Fruit fly (Drosophila melanogaster) whole organism, pupa: Measurements from ENCODE around the gene CG42751.

Source experiments
- CG10348 ChIP-seq: fragments of 200-800 bp; sonication (Bioruptor generic); IDR thresholded peaks from 2 replicates; pipeline ENCODE4 v1.3.6; 2022; ENCODE audit warnings: missing biosample characterization, missing genetic modification characterization
- CG12605 ChIP-seq: fragments of 200-800 bp; sonication (Bioruptor generic); IDR thresholded peaks from 2 replicates; pipeline ENCODE4 v1.3.6; 2022; ENCODE audit warnings: missing biosample characterization, missing genetic modification characterization
- CG13204 ChIP-seq: fragments of 200-800 bp; sonication (Bioruptor generic); optimal IDR thresholded peaks from 2 replicates; lab custom pipeline; 2018; ENCODE audit warnings: missing biosample characterization, mild to moderate bottlenecking, missing genetic modification characterization, moderate library complexity
- CG14655 ChIP-seq: fragments of 200-800 bp; sonication (Bioruptor generic); optimal IDR thresholded peaks from 3 replicates; lab custom pipeline; 2017; ENCODE audit warnings: mild to moderate bottlenecking, missing biosample characterization, missing genetic modification reagents, missing genetic modification characterization
- CG15710 ChIP-seq: fragments of 200-800 bp; sonication (Bioruptor generic); optimal IDR thresholded peaks from 2 replicates; lab custom pipeline; 2018; ENCODE audit warnings: missing biosample characterization, mild to moderate bottlenecking, missing genetic modification characterization, moderate library complexity
- CG17806 ChIP-seq: fragments of 200-800 bp; sonication (Bioruptor generic); optimal IDR thresholded peaks from 2 replicates; lab custom pipeline; 2018; ENCODE audit warnings: missing biosample characterization, mild to moderate bottlenecking, missing genetic modification characterization, moderate library complexity
- CG32121 ChIP-seq: fragments of 200-800 bp; sonication (Bioruptor generic); IDR thresholded peaks from 2 replicates; pipeline ENCODE4 v1.3.6; 2022; ENCODE audit warnings: missing biosample characterization, missing genetic modification characterization
- CG34367 ChIP-seq: fragments of 200-800 bp; sonication (Bioruptor generic); optimal IDR thresholded peaks from 2 replicates; lab custom pipeline; 2018; ENCODE audit warnings: missing biosample characterization, mild to moderate bottlenecking, missing genetic modification characterization
- CG4496 ChIP-seq: fragments of 200-800 bp; sonication (Bioruptor generic); IDR thresholded peaks from 3 replicates; pipeline ENCODE4 v1.3.6; 2022; ENCODE audit warnings: missing biosample characterization, missing genetic modification characterization
- CG8159 ChIP-seq: fragments of 200-800 bp; sonication (Bioruptor generic); optimal IDR thresholded peaks from 3 replicates; lab custom pipeline; 2018; ENCODE audit warnings: missing biosample characterization, mild to moderate bottlenecking, missing genetic modification characterization, moderate library complexity
- CG8301 ChIP-seq: fragments of 200-800 bp; sonication (Bioruptor generic); optimal IDR thresholded peaks from 2 replicates; lab custom pipeline; 2018; ENCODE audit warnings: missing biosample characterization, mild to moderate bottlenecking, missing genetic modification characterization
- CG9948 ChIP-seq: fragments of 200-800 bp; sonication (Bioruptor generic); optimal IDR thresholded peaks from 2 replicates; lab custom pipeline; 2018; ENCODE audit warnings: missing biosample characterization, mild to moderate bottlenecking, missing genetic modification characterization, moderate library complexity
- D1 ChIP-seq: fragments of 200-800 bp; sonication (Bioruptor generic); optimal IDR thresholded peaks from 2 replicates; lab custom pipeline; 2018; ENCODE audit warnings: missing biosample characterization, mild to moderate bottlenecking, missing genetic modification characterization, moderate library complexity
- EcR ChIP-seq: fragments of 200-800 bp; sonication (Bioruptor generic); optimal IDR thresholded peaks from 3 replicates; lab custom pipeline; 2019; ENCODE audit warnings: missing biosample characterization, missing genetic modification characterization, mild to moderate bottlenecking, moderate library complexity, missing genetic modification reagents
- Ets98B ChIP-seq: fragments of 200-800 bp; sonication (Bioruptor generic); IDR thresholded peaks from 2 replicates; pipeline ENCODE4 v1.3.6; 2022; ENCODE audit warnings: missing biosample characterization, missing genetic modification characterization
- Pif1A ChIP-seq: fragments of 200-800 bp; sonication (Bioruptor generic); optimal IDR thresholded peaks from 3 replicates; lab custom pipeline; 2016; ENCODE audit warnings: missing biosample characterization, missing genetic modification characterization
- Pif1B ChIP-seq: fragments of 200-800 bp; sonication (Bioruptor generic); optimal IDR thresholded peaks from 3 replicates; lab custom pipeline; 2016; ENCODE audit warnings: missing biosample characterization, missing genetic modification characterization
- Snoo ChIP-seq: fragments of 200-800 bp; sonication (Bioruptor generic); optimal IDR thresholded peaks from 3 replicates; lab custom pipeline; 2017; ENCODE audit warnings: missing biosample characterization, mild to moderate bottlenecking, missing genetic modification characterization, inconsistent platforms
- fd96Ca ChIP-seq: fragments of 200-800 bp; sonication (Bioruptor generic); IDR thresholded peaks from 3 replicates; pipeline ENCODE4 v1.3.6; 2022; ENCODE audit warnings: missing biosample characterization, missing genetic modification characterization
- gl ChIP-seq: fragments of 200-800 bp; sonication (Bioruptor generic); optimal IDR thresholded peaks from 2 replicates; lab custom pipeline; 2018; ENCODE audit warnings: missing biosample characterization, mild to moderate bottlenecking, missing genetic modification characterization
- rn ChIP-seq: fragments of 200-800 bp; sonication (Bioruptor generic); IDR thresholded peaks from 2 replicates; pipeline ENCODE4 v1.3.6; 2022; ENCODE audit warnings: missing biosample characterization, missing genetic modification characterization

Gene CG42751

dm6 chr2L:11807697-11808226 is 45.5 kb upstream of the CG42751 start:
- TF ChIP-seq EcR (GFP tag; lab: Kevin White, UChicago): peak; percentile 71
- no peak for TF ChIP-seq Pif1A
- peak; percentile 12 for TF ChIP-seq CG14655 (GFP tag; lab: Kevin White, UChicago)
- TF ChIP-seq CG32121 (GFP tag; lab: Robert Waterston, UW): peak; percentile 70
- peak; percentile 51; the same call in 1 of the 3 replicates for TF ChIP-seq CG4496
- peak; percentile 50 for TF ChIP-seq CG12605 (GFP tag; lab: Robert Waterston, UW)
- peak; percentile 9 for TF ChIP-seq CG17806
- peak; percentile 25 for TF ChIP-seq Ets98B
- no peak for TF ChIP-seq CG34367 (tag; lab: Kevin White, UChicago)
- TF ChIP-seq CG13204 (GFP tag; lab: Kevin White, UChicago): peak; percentile 75
- no peak for TF ChIP-seq CG8159 (tag; lab: Kevin White, UChicago)
- no peak for TF ChIP-seq CG8301
- no peak for TF ChIP-seq CG15710 (tag; lab: Kevin White, UChicago)
- peak; percentile 60; the same call in 1 of the 3 replicates for TF ChIP-seq fd96Ca (GFP tag; lab: Robert Waterston, UW)
- TF ChIP-seq gl (tag; lab: Kevin White, UChicago): no peak
- TF ChIP-seq CG9948 (tag; lab: Kevin White, UChicago): no peak
- TF ChIP-seq Snoo (tag; lab: Kevin White, UChicago): peak; percentile 5
- no peak for TF ChIP-seq CG10348 (GFP tag; lab: Robert Waterston, UW)
- TF ChIP-seq rn (GFP tag; lab: Robert Waterston, UW): no peak
- no peak for TF ChIP-seq D1 (tag; lab: Kevin White, UChicago)
- peak; percentile 44 for TF ChIP-seq Pif1B (GFP tag; lab: Kevin White, UChicago)

- no peak for TF ChIP-seq CG8301
- no peak for TF ChIP-seq CG13204 (GFP tag; lab: Kevin White, UChicago)
- TF ChIP-seq CG32121 (GFP tag; lab: Robert Waterston, UW): no peak
- no peak for TF ChIP-seq CG12605 (GFP tag; lab: Robert Waterston, UW)
- no peak for TF ChIP-seq CG14655 (GFP tag; lab: Kevin White, UChicago)
- no peak for TF ChIP-seq rn (GFP tag; lab: Robert Waterston, UW)
- TF ChIP-seq Pif1A: no peak
Measured at dm6 chr2L:11808327-11808701, 44.9 kb upstream of the CG42751 start.

- TF ChIP-seq CG8301 (no peak), CG8159 (tag; lab: Kevin White, UChicago) (no peak), CG4496 (peak; percentile 48; the same call in 1 of the 3 replicates), Pif1B (GFP tag; lab: Kevin White, UChicago) (no peak), CG17806 (no peak), EcR (GFP tag; lab: Kevin White, UChicago) (peak; percentile 9), Pif1A (no peak), CG12605 (GFP tag; lab: Robert Waterston, UW) (peak; percentile 54), CG32121 (GFP tag; lab: Robert Waterston, UW) (peak; percentile 34; the same call in 1 of the 2 replicates), CG15710 (tag; lab: Kevin White, UChicago) (no peak), Snoo (tag; lab: Kevin White, UChicago) (no peak), rn (GFP tag; lab: Robert Waterston, UW) (no peak), CG9948 (tag; lab: Kevin White, UChicago) (no peak), CG13204 (GFP tag; lab: Kevin White, UChicago) (peak; percentile 84), CG34367 (tag; lab: Kevin White, UChicago) (no peak), Ets98B (peak; percentile 19; the same call in 1 of the 2 replicates), fd96Ca (GFP tag; lab: Robert Waterston, UW) (peak; percentile 64; the same call in 1 of the 3 replicates), CG10348 (GFP tag; lab: Robert Waterston, UW) (no peak), CG14655 (GFP tag; lab: Kevin White, UChicago) (no peak), gl (tag; lab: Kevin White, UChicago) (no peak), D1 (tag; lab: Kevin White, UChicago) (peak; percentile 39)
Measured at dm6 chr2L:11808702-11809583, 44.3 kb upstream of the CG42751 start, which contains the start of gene crol. TSS of gene crol (minus strand) at chr2L:11809438.

dm6 chr2L:11809823-11810222 is 43.4 kb upstream of the CG42751 start:
- no peak for TF ChIP-seq CG10348 (GFP tag; lab: Robert Waterston, UW)
- no peak for TF ChIP-seq CG34367 (tag; lab: Kevin White, UChicago)
- no peak for TF ChIP-seq CG32121 (GFP tag; lab: Robert Waterston, UW)
- TF ChIP-seq EcR (GFP tag; lab: Kevin White, UChicago): no peak
- no peak for TF ChIP-seq gl (tag; lab: Kevin White, UChicago)
- TF ChIP-seq Pif1A: no peak
- no peak for TF ChIP-seq CG9948 (tag; lab: Kevin White, UChicago)
- TF ChIP-seq CG15710 (tag; lab: Kevin White, UChicago): no peak
- no peak for TF ChIP-seq CG8301
- no peak for TF ChIP-seq Snoo (tag; lab: Kevin White, UChicago)
- no peak for TF ChIP-seq CG14655 (GFP tag; lab: Kevin White, UChicago)
